Worm (Caenorhabditis elegans) whole organism, mixed stage, embryonic: ENCODE results near the gene C44B12.3.

Experiments
- M03D4.4 ChIP-seq: sonication (generic microtip); optimal IDR thresholded peaks from 2 replicates; lab custom pipeline; 2017; ENCODE audit warnings: mild to moderate bottlenecking, missing genetic modification characterization, missing compliant biosample characterization
- bed-3 ChIP-seq: fragments of 200-800 bp; sonication (Bioruptor generic); optimal IDR thresholded peaks from 3 replicates; lab custom pipeline; 2018; ENCODE audit warnings: mild to moderate bottlenecking, missing genetic modification characterization, moderate library complexity, missing compliant biosample characterization
- blmp-1 ChIP-seq: fragments of 150-350 bp; optimal IDR thresholded peaks from 2 replicates; lab custom pipeline; 2014; ENCODE audit warnings: missing biosample characterization, missing genetic modification characterization
- ceh-39 ChIP-seq: fragments of 150-350 bp; optimal IDR thresholded peaks from 2 replicates; lab custom pipeline; 2014; ENCODE audit warnings: missing biosample characterization, missing genetic modification characterization
- ceh-43 ChIP-seq: fragments of 200-800 bp; sonication (Bioruptor generic); optimal IDR thresholded peaks from 2 replicates; lab custom pipeline; 2018; ENCODE audit warnings: mild to moderate bottlenecking, missing genetic modification characterization, moderate library complexity, missing compliant biosample characterization
- ceh-83 ChIP-seq: fragments of 200-800 bp; sonication (Bioruptor generic); optimal IDR thresholded peaks from 2 replicates; lab custom pipeline; 2018; ENCODE audit warnings: mild to moderate bottlenecking, missing genetic modification characterization, missing compliant biosample characterization
- ces-1 ChIP-seq: fragments of 150-350 bp; optimal IDR thresholded peaks from 2 replicates; lab custom pipeline; 2014; ENCODE audit warnings: missing biosample characterization, missing genetic modification reagents, missing genetic modification characterization
- cnd-1 ChIP-seq: fragments of 200-800 bp; sonication (Bioruptor generic); optimal IDR thresholded peaks from 2 replicates; lab custom pipeline; 2018; ENCODE audit warnings: mild to moderate bottlenecking, missing genetic modification characterization, missing compliant biosample characterization
- drap-1 ChIP-seq: fragments of 200-800 bp; sonication (Bioruptor generic); optimal IDR thresholded peaks from 3 replicates; lab custom pipeline; 2018; ENCODE audit warnings: mild to moderate bottlenecking, missing genetic modification characterization, missing compliant biosample characterization
- elt-1 ChIP-seq: sonication (generic microtip); optimal IDR thresholded peaks from 2 replicates; lab custom pipeline; 2017; ENCODE audit warnings: missing genetic modification characterization, mild to moderate bottlenecking, missing compliant biosample characterization, antibody characterized with exemption, moderate library complexity, borderline replicate concordance; ENCODE audit not compliant: insufficient read depth
- elt-3 ChIP-seq: fragments of 150-350 bp; optimal IDR thresholded peaks from 2 replicates; lab custom pipeline; 2014; ENCODE audit warnings: missing biosample characterization, missing genetic modification characterization
- flh-1 ChIP-seq: fragments of 200-800 bp; sonication (Bioruptor generic); optimal IDR thresholded peaks from 2 replicates; lab custom pipeline; 2018; ENCODE audit warnings: mild to moderate bottlenecking, missing genetic modification characterization, moderate library complexity, missing compliant biosample characterization
- ham-2 ChIP-seq: fragments of 200-800 bp; sonication (Bioruptor generic); optimal IDR thresholded peaks from 2 replicates; lab custom pipeline; 2018; ENCODE audit warnings: mild to moderate bottlenecking, missing genetic modification characterization, missing compliant biosample characterization
- hlh-1 ChIP-seq: fragments of 150-350 bp; optimal IDR thresholded peaks from 2 replicates; lab custom pipeline; 2014; ENCODE audit warnings: missing biosample characterization, missing genetic modification reagents, missing genetic modification characterization
- lin-13 ChIP-seq: fragments of 150-350 bp; optimal IDR thresholded peaks from 2 replicates; lab custom pipeline; 2014; ENCODE audit warnings: missing biosample characterization, missing genetic modification characterization
- lin-32 ChIP-seq: fragments of 200-800 bp; sonication (Bioruptor generic); optimal IDR thresholded peaks from 2 replicates; lab custom pipeline; 2018; ENCODE audit warnings: mild to moderate bottlenecking, missing genetic modification characterization, missing compliant biosample characterization
- lsy-2 ChIP-seq: fragments of 150-350 bp; optimal IDR thresholded peaks from 2 replicates; lab custom pipeline; 2014; ENCODE audit warnings: missing biosample characterization, missing genetic modification characterization
- mab-5 ChIP-seq: fragments of 150-350 bp; optimal IDR thresholded peaks from 2 replicates; lab custom pipeline; 2014; ENCODE audit warnings: missing biosample characterization, missing genetic modification characterization
- mep-1 ChIP-seq: fragments of 150-350 bp; optimal IDR thresholded peaks from 2 replicates; lab custom pipeline; 2017; ENCODE audit warnings: missing biosample characterization, missing genetic modification reagents, missing genetic modification characterization, inconsistent platforms
- mls-2 ChIP-seq: sonication (generic microtip); optimal IDR thresholded peaks from 2 replicates; lab custom pipeline; 2016; ENCODE audit warnings: mild to moderate bottlenecking, missing genetic modification characterization, moderate library complexity, missing compliant biosample characterization
- nhr-12 ChIP-seq: fragments of 150-350 bp; optimal IDR thresholded peaks from 2 replicates; lab custom pipeline; 2014; ENCODE audit warnings: missing biosample characterization, missing genetic modification characterization
- nhr-2 ChIP-seq: fragments of 150-350 bp; optimal IDR thresholded peaks from 2 replicates; lab custom pipeline; 2014; ENCODE audit warnings: missing biosample characterization, missing genetic modification characterization
- nhr-237 ChIP-seq: fragments of 150-350 bp; optimal IDR thresholded peaks from 2 replicates; lab custom pipeline; 2014; ENCODE audit warnings: missing biosample characterization, missing genetic modification characterization
- nhr-28 ChIP-seq: fragments of 150-350 bp; optimal IDR thresholded peaks from 2 replicates; lab custom pipeline; 2014; ENCODE audit warnings: missing biosample characterization, missing genetic modification characterization
- nhr-76 ChIP-seq: sonication (generic microtip); optimal IDR thresholded peaks from 2 replicates; lab custom pipeline; 2017; ENCODE audit warnings: missing biosample characterization, missing genetic modification characterization
- pha-4 ChIP-seq: fragments of 150-350 bp; optimal IDR thresholded peaks from 2 replicates; lab custom pipeline; 2018; ENCODE audit warnings: missing biosample characterization, missing genetic modification reagents, missing genetic modification characterization
- sem-2 ChIP-seq: fragments of 200-800 bp; sonication (Bioruptor generic); optimal IDR thresholded peaks from 2 replicates; lab custom pipeline; 2018; ENCODE audit warnings: mild to moderate bottlenecking, missing genetic modification characterization, missing compliant biosample characterization
- snpc-4 ChIP-seq: fragments of 150-350 bp; optimal IDR thresholded peaks from 2 replicates; lab custom pipeline; 2014; ENCODE audit warnings: missing biosample characterization, missing genetic modification characterization
- sptf-1 ChIP-seq: sonication (generic microtip); optimal IDR thresholded peaks from 2 replicates; lab custom pipeline; 2017; ENCODE audit warnings: mild to moderate bottlenecking, missing genetic modification characterization, moderate library complexity, missing compliant biosample characterization
- tbx-8 ChIP-seq: fragments of 200-800 bp; sonication (Bioruptor generic); optimal IDR thresholded peaks from 2 replicates; lab custom pipeline; 2018; ENCODE audit warnings: mild to moderate bottlenecking, missing genetic modification characterization, moderate library complexity, missing compliant biosample characterization
- unc-120 ChIP-seq: sonication (generic microtip); optimal IDR thresholded peaks from 2 replicates; lab custom pipeline; 2017; ENCODE audit warnings: missing genetic modification characterization, missing compliant biosample characterization; ENCODE audit not compliant: poor library complexity, severe bottlenecking
- unc-39 ChIP-seq: fragments of 150-350 bp; optimal IDR thresholded peaks from 2 replicates; lab custom pipeline; 2014; ENCODE audit warnings: missing biosample characterization, missing genetic modification characterization
- unc-62 ChIP-seq: fragments of 150-350 bp; optimal IDR thresholded peaks from 2 replicates; lab custom pipeline; 2014; ENCODE audit warnings: missing biosample characterization, missing genetic modification reagents, missing genetic modification characterization
- zip-8 ChIP-seq: fragments of 150-350 bp; optimal IDR thresholded peaks from 2 replicates; lab custom pipeline; 2014; ENCODE audit warnings: missing biosample characterization, missing genetic modification characterization
- ztf-11 ChIP-seq: fragments of 150-350 bp; optimal IDR thresholded peaks from 2 replicates; lab custom pipeline; 2014; ENCODE audit warnings: missing biosample characterization, missing genetic modification characterization

C44B12.3 gene

ce11 chrIV:1108030-1108429 lies 3.5 kb downstream of the C44B12.3 start:
- TF ChIP-seq nhr-76 (tag; lab: Kevin White, UChicago) (no peak), bed-3 (GFP tag; lab: Kevin White, UChicago) (no peak), M03D4.4 (tag; lab: Kevin White, UChicago) (peak; percentile 51), sptf-1 (tag; lab: Kevin White, UChicago) (peak; percentile 33), mep-1 (tag; lab: Kevin White, UChicago) (no peak), drap-1 (GFP tag; lab: Kevin White, UChicago) (no peak), mab-5 (tag; lab: Kevin White, UChicago) (peak; percentile 60), ceh-83 (GFP tag; lab: Kevin White, UChicago) (no peak), blmp-1 (no peak), ham-2 (GFP tag; lab: Kevin White, UChicago) (no peak), unc-39 (no peak), zip-8 (tag; lab: Kevin White, UChicago) (no peak), sem-2 (GFP tag; lab: Kevin White, UChicago) (no peak), hlh-1 (tag; lab: Kevin White, UChicago) (peak; percentile 95), nhr-2 (tag; lab: Kevin White, UChicago) (no peak), mls-2 (no peak), pha-4 (tag; lab: Kevin White, UChicago) (no peak), nhr-237 (no peak), ztf-11 (tag; lab: Kevin White, UChicago) (no peak), lin-32 (GFP tag; lab: Kevin White, UChicago) (no peak), tbx-8 (GFP tag; lab: Kevin White, UChicago) (no peak), unc-62 (peak; percentile 99), ceh-39 (tag; lab: Kevin White, UChicago) (no peak), ceh-43 (GFP tag; lab: Kevin White, UChicago) (no peak), snpc-4 (tag; lab: Kevin White, UChicago) (no peak), unc-120 (tag; lab: Kevin White, UChicago) (peak; percentile 86), ces-1 (no peak), lsy-2 (tag; lab: Kevin White, UChicago) (peak; percentile 43), flh-1 (GFP tag; lab: Kevin White, UChicago) (no peak), nhr-28 (no peak), cnd-1 (tag; lab: Kevin White, UChicago) (no peak), elt-3 (tag; lab: Kevin White, UChicago) (no peak), elt-1 (tag; lab: Kevin White, UChicago) (no peak), lin-13 (tag; lab: Kevin White, UChicago) (no peak), nhr-12 (tag; lab: Kevin White, UChicago) (no peak)

ce11 chrIV:1110999-1111398 lies 6.4 kb downstream of the C44B12.3 start:
- no peak for TF ChIP-seq nhr-2 (tag; lab: Kevin White, UChicago)
- TF ChIP-seq unc-62, result peak; percentile 15

ce11 chrIV:1113638-1114037 lies 9.1 kb downstream of the C44B12.3 start, which contains the start of gene srx-14:
srx-14 (minus strand) TSS chrIV:1113738.
- TF ChIP-seq nhr-76 (tag; lab: Kevin White, UChicago) (no peak), tbx-8 (GFP tag; lab: Kevin White, UChicago) (no peak), blmp-1 (no peak), M03D4.4 (tag; lab: Kevin White, UChicago) (no peak), zip-8 (tag; lab: Kevin White, UChicago) (no peak), unc-62 (no peak), mab-5 (tag; lab: Kevin White, UChicago) (no peak), ztf-11 (tag; lab: Kevin White, UChicago) (no peak), elt-1 (tag; lab: Kevin White, UChicago) (no peak), mls-2 (no peak), flh-1 (GFP tag; lab: Kevin White, UChicago) (no peak)

- no peak for TF ChIP-seq sptf-1 (tag; lab: Kevin White, UChicago)
- TF ChIP-seq mab-5 (tag; lab: Kevin White, UChicago), result no peak
- TF ChIP-seq, all 35 proteins: peak for 0
These were observed 14.0 kb downstream of the C44B12.3 start, which contains the start of gene srx-13 for ce11 chrIV:1118566-1118965. srx-13 (minus strand) TSS chrIV:1118666.
